Worm (Caenorhabditis elegans) whole organism, midembryonic: ENCODE data around the gene Y54G2A.38.

Source experiments
- T22C8.4 ChIP-seq: fragments of 200-800 bp; sonication (Bioruptor generic); IDR thresholded peaks from 2 replicates; pipeline ENCODE4 v1.3.6; 2022; ENCODE audit warnings: missing genetic modification characterization, missing compliant biosample characterization
- flt-1 ChIP-seq: fragments of 200-800 bp; sonication (Bioruptor generic); IDR thresholded peaks from 2 replicates; pipeline ENCODE4 v1.3.6; 2022; ENCODE audit warnings: missing genetic modification characterization, missing compliant biosample characterization
- med-1 ChIP-seq: sonication (generic microtip); optimal IDR thresholded peaks from 2 replicates; lab custom pipeline; 2017; ENCODE audit warnings: missing genetic modification characterization, mild to moderate bottlenecking, missing compliant biosample characterization, antibody characterized with exemption, missing genetic modification reagents; ENCODE audit not compliant: insufficient read depth
- ztf-23 ChIP-seq: fragments of 200-800 bp; sonication (Bioruptor generic); IDR thresholded peaks from 2 replicates; pipeline ENCODE4 v1.3.6; 2022; ENCODE audit warnings: missing genetic modification reagents, missing genetic modification characterization, missing compliant biosample characterization
- ztf-29 ChIP-seq: fragments of 200-800 bp; sonication (Bioruptor generic); IDR thresholded peaks from 2 replicates; pipeline ENCODE4 v1.3.6; 2022; ENCODE audit warnings: missing genetic modification reagents, missing genetic modification characterization, missing compliant biosample characterization

- TF ChIP-seq ztf-29 (GFP tag; lab: Robert Waterston, UW), result no peak
- TF ChIP-seq ztf-23, result no peak
- no peak for TF ChIP-seq T22C8.4 (GFP tag; lab: Robert Waterston, UW)
- no peak for TF ChIP-seq flt-1 (GFP tag; lab: Robert Waterston, UW)
- no peak for TF ChIP-seq med-1
Observed at ce11 chrIV:2773382-2773979, 14.2 kb downstream of the Y54G2A.38 start.
